Worm (Caenorhabditis elegans) whole organism, early embryonic: ENCODE results near the gene T01E8.1.

Source experiments
- ama-1 ChIP-seq: fragments of 150-350 bp; optimal IDR thresholded peaks from 2 replicates; lab custom pipeline; 2014
- ceh-13 ChIP-seq: fragments of 200-800 bp; sonication (Bioruptor generic); optimal IDR thresholded peaks from 2 replicates; lab custom pipeline; 2018; ENCODE audit warnings: mild to moderate bottlenecking, missing genetic modification characterization, missing compliant biosample characterization
- hmbx-1 ChIP-seq: sonication (generic microtip); optimal IDR thresholded peaks from 2 replicates; lab custom pipeline; 2016; ENCODE audit warnings: mild to moderate bottlenecking, missing genetic modification characterization, missing compliant biosample characterization
- hnd-1 ChIP-seq: sonication (generic microtip); optimal IDR thresholded peaks from 2 replicates; lab custom pipeline; 2016; ENCODE audit warnings: missing genetic modification characterization, missing compliant biosample characterization
- scrt-1 ChIP-seq: fragments of 200-800 bp; sonication (Bioruptor generic); IDR thresholded peaks from 2 replicates; pipeline ENCODE4 v1.3.6; 2022; ENCODE audit warnings: missing genetic modification characterization, missing compliant biosample characterization
- sea-1 ChIP-seq: fragments of 200-800 bp; sonication (Bioruptor generic); conservative IDR thresholded peaks from 2 replicates; pipeline ENCODE4 v1.3.6; 2022; ENCODE audit warnings: missing genetic modification characterization, missing compliant biosample characterization

DNA sequence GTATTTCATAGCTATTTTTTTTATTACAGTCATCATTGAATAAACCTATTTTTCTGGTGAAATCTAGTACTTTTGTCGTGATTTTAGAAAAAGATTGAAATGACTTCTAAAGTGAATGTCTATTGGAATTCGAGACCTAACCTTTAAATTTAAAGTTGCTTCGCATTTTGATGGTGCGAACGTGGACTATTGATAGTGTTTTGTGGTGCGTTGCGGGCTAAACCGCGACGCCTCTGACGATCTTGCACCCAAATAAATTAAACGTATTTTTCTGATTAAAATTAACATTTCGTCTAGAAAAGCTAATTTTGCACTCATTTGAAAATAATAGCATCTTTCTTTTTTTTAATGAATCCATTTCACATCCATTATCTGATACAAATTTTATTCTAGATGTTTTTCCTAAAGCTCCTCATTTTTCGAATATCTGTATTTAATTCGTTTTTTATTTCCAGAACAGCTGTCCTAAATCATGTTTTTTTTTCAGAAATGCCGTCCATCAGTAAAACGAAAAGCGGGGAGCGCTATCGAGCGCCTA, 34.0 kb upstream of the T01E8.1 start, which contains the start of gene wbp-11:
- TF ChIP-seq ceh-13 (GFP tag; lab: Kevin White, UChicago) (no peak), hnd-1 (tag; lab: Kevin White, UChicago) (no peak), hmbx-1 (no peak), ama-1 (lab: Kevin White, UChicago) (no peak), scrt-1 (GFP tag; lab: Robert Waterston, UW) (no peak), sea-1 (GFP tag; lab: Robert Waterston, UW) (no peak)
